Worm (Caenorhabditis elegans): ENCODE data around the gene M117.6.

Gene M117.6

DNA sequence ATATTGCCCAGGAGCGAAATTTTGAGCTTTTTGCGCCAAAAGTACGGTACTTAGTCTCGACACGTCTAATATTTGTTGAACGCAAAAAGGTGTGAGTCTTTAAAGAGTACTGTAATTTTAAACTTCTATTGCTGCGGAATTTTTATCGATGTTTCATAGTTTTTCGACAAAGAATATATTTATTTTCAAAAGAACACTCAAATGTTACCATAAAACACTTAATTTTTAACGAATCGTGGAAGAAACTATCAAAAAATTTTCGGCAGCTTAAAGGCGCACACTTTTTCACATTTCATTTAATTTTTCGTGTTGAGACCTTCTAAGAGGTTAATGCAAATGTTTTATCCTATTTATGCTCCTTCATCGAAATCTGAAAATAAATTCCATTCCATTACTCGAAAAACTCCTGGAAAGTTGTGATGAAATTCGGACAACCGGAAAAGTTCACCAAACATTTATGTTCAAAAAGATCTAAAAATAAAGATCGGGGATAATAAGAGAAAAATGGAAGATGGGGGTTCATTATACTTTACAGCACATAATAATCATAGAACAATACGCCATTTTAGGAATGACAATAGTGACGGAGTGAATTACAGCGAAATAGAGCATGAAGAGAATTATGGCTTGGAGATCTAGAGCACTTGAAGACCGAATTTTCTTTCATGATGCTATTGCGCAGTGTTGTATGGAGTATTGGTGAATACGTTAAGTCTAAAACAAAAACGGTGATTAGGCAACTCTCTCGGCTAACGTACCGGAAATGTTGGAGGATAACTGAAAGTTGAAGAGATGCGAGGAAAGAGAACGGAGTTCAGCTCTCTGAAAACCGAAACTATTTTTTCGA, 7.6 kb downstream of the M117.6 start (continued):
- TF ChIP-seq zfh-2 (GFP tag; conservative IDR thresholded peaks at IDR 0.05): no peak
- TF ChIP-seq madf-6 (GFP tag; IDR thresholded peaks at IDR 0.05): peak; percentile 74
- TF ChIP-seq snpc-1.3 (tag; optimal IDR thresholded peaks at IDR 0.05; ENCODE audit: insufficient read depth): no peak
- no peak for TF ChIP-seq snpc-4 (GFP tag; optimal IDR thresholded peaks at IDR 0.05)
- peak in 2 of 4 experiments; percentile 2 to 43 for TF ChIP-seq snpc-4 (tag; optimal IDR thresholded peaks at IDR 0.05)
- TF ChIP-seq dox-1 (GFP tag; IDR thresholded peaks at IDR 0.05): 0 out of 2 replicates have a peak, but pooled peaks have one; percentile 22
- no peak for TF ChIP-seq F33H1.4 (GFP tag; IDR thresholded peaks at IDR 0.05)
- TF ChIP-seq lin-40 (tag; optimal IDR thresholded peaks at IDR 0.05): no peak
- TF ChIP-seq hrde-1 (tag; optimal IDR thresholded peaks at IDR 0.05; ENCODE audit: borderline replicate concordance): peak; percentile 60
- TF ChIP-seq snpc-1.1 (tag; optimal IDR thresholded peaks at IDR 0.05; ENCODE audit: insufficient read depth): no peak
- no peak for TF ChIP-seq lsy-27 (tag; optimal IDR thresholded peaks at IDR 0.05; ENCODE audit: borderline replicate concordance, insufficient read depth)
- TF ChIP-seq F22D6.2 (tag; optimal IDR thresholded peaks at IDR 0.05): no peak
- no peak for TF ChIP-seq hlh-12 (tag; optimal IDR thresholded peaks at IDR 0.05)
- no peak for TF ChIP-seq mes-4 (tag; optimal IDR thresholded peaks at IDR 0.05)
- no peak for TF ChIP-seq F57A8.1 (GFP tag; optimal IDR thresholded peaks at IDR 0.05)
- no peak for TF ChIP-seq cebp-1 (GFP tag; IDR thresholded peaks at IDR 0.05)
- TF ChIP-seq cebp-1 (tag; optimal IDR thresholded peaks at IDR 0.05): peak; percentile 55
- TF ChIP-seq lag-1 (GFP tag; IDR thresholded peaks at IDR 0.05): no peak
- TF ChIP-seq pbrm-1 (GFP tag; IDR thresholded peaks at IDR 0.05): peak; percentile 53
- TF ChIP-seq ztf-26 (tag; optimal IDR thresholded peaks at IDR 0.05): no peak
- peak; percentile 58 for TF ChIP-seq ceh-79 (tag; optimal IDR thresholded peaks at IDR 0.05)
- TF ChIP-seq unc-62 (GFP tag; optimal IDR thresholded peaks at IDR 0.05): no peak
- no peak for TF ChIP-seq Y53F4B.3 (GFP tag; IDR thresholded peaks at IDR 0.05)
- TF ChIP-seq F10E7.11 (tag; optimal IDR thresholded peaks at IDR 0.05): no peak
- no peak for TF ChIP-seq Y67H2A.10 (GFP tag; conservative IDR thresholded peaks at IDR 0.05)
- no peak for TF ChIP-seq fkh-3 (tag; optimal IDR thresholded peaks at IDR 0.05)
- TF ChIP-seq tbp1 (GFP tag; optimal IDR thresholded peaks at IDR 0.05): peak; percentile 58
- peak; percentile 14 for TF ChIP-seq chd-7 (tag; optimal IDR thresholded peaks at IDR 0.05)
- no peak for TF ChIP-seq hlh-26 (GFP tag; conservative IDR thresholded peaks at IDR 0.05)
- TF ChIP-seq egl-44 (GFP tag; IDR thresholded peaks at IDR 0.05): 0 out of 2 replicates have a peak, but pooled peaks have one; percentile 7
- no peak for TF ChIP-seq lir-1 (GFP tag; conservative IDR thresholded peaks at IDR 0.05)
- peak; percentile 31 for TF ChIP-seq madf-8 (GFP tag; conservative IDR thresholded peaks at IDR 0.05)
- no peak for TF ChIP-seq hmg-20 (GFP tag; IDR thresholded peaks at IDR 0.05)
- peak; percentile 43; the same call in 1 of the 2 replicates for TF ChIP-seq let-526 (GFP tag; IDR thresholded peaks at IDR 0.05)
- TF ChIP-seq T07F8.4 (tag; optimal IDR thresholded peaks at IDR 0.05): no peak
- TF ChIP-seq aptf-2 (GFP tag; conservative IDR thresholded peaks at IDR 0.05): no peak
- peak; percentile 64 for TF ChIP-seq attf-6 (GFP tag; IDR thresholded peaks at IDR 0.05)
- TF ChIP-seq D2030.7 (GFP tag; IDR thresholded peaks at IDR 0.05): peak; percentile 27
- TF ChIP-seq Y53G8AR.9 (GFP tag; conservative IDR thresholded peaks at IDR 0.05): peak; percentile 70; the same call in 1 of the 2 replicates
- peak; percentile 64 for TF ChIP-seq rcor-1 (GFP tag; IDR thresholded peaks at IDR 0.05)
- TF ChIP-seq F52B5.7 (tag; optimal IDR thresholded peaks at IDR 0.05): no peak
- TF ChIP-seq lin-54 (GFP tag; optimal IDR thresholded peaks at IDR 0.05): peak; percentile 63
- no peak for TF ChIP-seq nhr-90 (tag; optimal IDR thresholded peaks at IDR 0.05)
- TF ChIP-seq B0019.2 (GFP tag; conservative IDR thresholded peaks at IDR 0.05): no peak; the same call in 1 of the 2 replicates
- TF ChIP-seq B0336.3 (GFP tag; IDR thresholded peaks at IDR 0.05): peak; percentile 72
- TF ChIP-seq lsl-1 (GFP tag; optimal IDR thresholded peaks at IDR 0.05): peak; percentile 27

Data from whole organism, young adult.